Worm (Caenorhabditis elegans): ENCODE results near the gene dnj-16.
A peak's percentile ranks its signal among the peaks of the same experiment; 100 is the strongest.

dnj-16 gene

ce11 chrIII:4223668-4224127 lies 32.8 kb downstream of the dnj-16 start:
- TF ChIP-seq ZK185.1 (tag; optimal IDR thresholded peaks at IDR 0.05; ENCODE audit: poor library complexity, severe bottlenecking) (peak; percentile 24), nhr-179 (tag; optimal IDR thresholded peaks at IDR 0.05) (no peak), efl-1 (GFP tag; optimal IDR thresholded peaks at IDR 0.05) (no peak), lir-1 (GFP tag; conservative IDR thresholded peaks at IDR 0.05) (0 out of 2 replicates have a peak, but pooled peaks have one; percentile 38), aptf-2 (GFP tag; conservative IDR thresholded peaks at IDR 0.05) (no peak), nfyb-1 (GFP tag; IDR thresholded peaks at IDR 0.05) (peak; percentile 85), lin-26 (GFP tag; IDR thresholded peaks at IDR 0.05) (no peak), xnd-1 (tag; optimal IDR thresholded peaks at IDR 0.05) (no peak), lin-35 (GFP tag; optimal IDR thresholded peaks at IDR 0.05) (peak in 1 of 3 experiments; percentile 57), ceh-91 (GFP tag; IDR thresholded peaks at IDR 0.05) (no peak), let-526 (GFP tag; IDR thresholded peaks at IDR 0.05) (0 out of 2 replicates have a peak, but pooled peaks have one; percentile 38), lin-40 (tag; optimal IDR thresholded peaks at IDR 0.05) (peak; percentile 82), attf-3 (GFP tag; conservative IDR thresholded peaks at IDR 0.05) (0 out of 2 replicates have a peak, but pooled peaks have one; percentile 18), ztf-18 (tag; optimal IDR thresholded peaks at IDR 0.05) (peak; percentile 1), ccch-3 (GFP tag; optimal IDR thresholded peaks at IDR 0.05) (no peak), hlh-26 (GFP tag; conservative IDR thresholded peaks at IDR 0.05) (no peak), hlh-12 (tag; optimal IDR thresholded peaks at IDR 0.05) (no peak), F57A8.1 (GFP tag; optimal IDR thresholded peaks at IDR 0.05) (no peak), mcd-1 (GFP tag; IDR thresholded peaks at IDR 0.05) (0 out of 2 replicates have a peak, but pooled peaks have one; percentile 21), F33H1.4 (GFP tag; IDR thresholded peaks at IDR 0.05) (no peak), nhr-90 (tag; optimal IDR thresholded peaks at IDR 0.05) (peak; percentile 13), Y79H2A.3 (GFP tag; conservative IDR thresholded peaks at IDR 0.05) (no peak), K12H6.12 (tag; optimal IDR thresholded peaks at IDR 0.05) (peak; percentile 89), egrh-3 (GFP tag; IDR thresholded peaks at IDR 0.05) (peak; percentile 49; the same call in 1 of the 2 replicates), Y53G8AR.9 (GFP tag; conservative IDR thresholded peaks at IDR 0.05) (0 out of 2 replicates have a peak, but pooled peaks have one; percentile 44), egl-44 (GFP tag; IDR thresholded peaks at IDR 0.05) (peak; percentile 63; the same call in 1 of the 2 replicates), madf-10 (tag; optimal IDR thresholded peaks at IDR 0.05) (peak; percentile 43), F49E8.2 (tag; optimal IDR thresholded peaks at IDR 0.05; ENCODE audit: insufficient read depth) (no peak), K11D2.4 (GFP tag; IDR thresholded peaks at IDR 0.05) (peak; percentile 77; the same call in 1 of the 2 replicates), C06A6.2 (GFP tag; conservative IDR thresholded peaks at IDR 0.05) (0 out of 2 replicates have a peak, but pooled peaks have one; percentile 38), T07F8.4 (tag; optimal IDR thresholded peaks at IDR 0.05) (no peak), ceh-100 (GFP tag; IDR thresholded peaks at IDR 0.05) (no peak), ztf-3 (GFP tag; optimal IDR thresholded peaks at IDR 0.05) (peak; percentile 4), cebp-1 (GFP tag; IDR thresholded peaks at IDR 0.05) (no peak), cebp-1 (tag; optimal IDR thresholded peaks at IDR 0.05) (peak; percentile 79), F39B2.1 (GFP tag; IDR thresholded peaks at IDR 0.05) (no peak), hsf-1 (GFP tag; IDR thresholded peaks at IDR 0.05) (no peak), attf-5 (GFP tag; optimal IDR thresholded peaks at IDR 0.05) (peak; percentile 85), akir-1 (GFP tag; optimal IDR thresholded peaks at IDR 0.05) (no peak), chd-7 (tag; optimal IDR thresholded peaks at IDR 0.05) (peak; percentile 74), tbp1 (GFP tag; optimal IDR thresholded peaks at IDR 0.05) (peak; percentile 42), snpc-1.1 (tag; optimal IDR thresholded peaks at IDR 0.05; ENCODE audit: insufficient read depth) (no peak), egl-18 (GFP tag; IDR thresholded peaks at IDR 0.05) (no peak), repo-1 (tag; optimal IDR thresholded peaks at IDR 0.05) (no peak), nhr-80 (tag; optimal IDR thresholded peaks at IDR 0.05) (peak; percentile 91), bed-1 (GFP tag; IDR thresholded peaks at IDR 0.05) (no peak), ceh-27 (GFP tag; optimal IDR thresholded peaks at IDR 0.05) (peak; percentile 72), hrde-1 (tag; optimal IDR thresholded peaks at IDR 0.05; ENCODE audit: borderline replicate concordance) (no peak)
